Fruit fly (Drosophila melanogaster): ENCODE data around the gene PH4alphaNE1.
A peak's percentile ranks its signal among the peaks of the same experiment; 100 is the strongest.

DNA sequence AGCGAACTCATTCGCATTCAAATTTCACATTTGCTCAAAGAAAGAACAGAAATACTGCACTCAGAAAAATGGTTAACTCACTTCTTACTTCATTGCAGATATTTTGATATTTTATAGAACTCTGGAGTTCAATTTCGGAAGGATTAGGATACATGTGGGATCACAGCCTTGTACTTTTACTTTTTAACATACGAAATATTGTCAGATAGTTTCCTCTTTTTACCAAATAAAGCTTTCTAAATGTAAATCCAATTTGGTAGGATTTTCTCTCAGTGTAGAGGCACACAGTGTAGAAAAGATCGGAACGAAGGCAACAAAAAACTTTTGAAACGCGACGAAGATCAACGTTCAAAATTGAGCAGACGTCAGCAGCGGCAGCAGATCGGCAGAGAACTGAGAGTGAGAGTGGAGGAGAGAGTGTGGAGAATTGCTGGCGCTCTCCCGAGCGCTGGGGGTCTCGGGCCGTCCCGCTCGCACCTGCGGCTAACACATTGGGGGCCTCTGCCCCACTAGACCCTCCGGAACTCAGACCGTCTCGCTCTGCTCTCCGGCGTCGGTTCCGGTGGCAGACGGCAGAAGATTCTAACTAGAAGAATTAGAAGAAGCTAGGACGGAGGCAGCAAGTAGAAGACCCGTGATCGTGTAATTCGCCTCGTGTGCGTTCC, 32.0 kb upstream of the PH4alphaNE1 start, which contains the start of gene tmod:
- TF ChIP-seq Adf1 (GFP tag; IDR thresholded peaks at IDR 0.05) (peak; percentile 82), CG16779 (GFP tag; IDR thresholded peaks at IDR 0.05) (no peak), corto (GFP tag; optimal IDR thresholded peaks at IDR 0.05) (no peak), Elba2 (GFP tag; optimal IDR thresholded peaks at IDR 0.05) (no peak), CG6854 (GFP tag; optimal IDR thresholded peaks at IDR 0.05) (peak; percentile 12), ara (GFP tag; IDR thresholded peaks at IDR 0.05) (no peak), vvl (GFP tag; IDR thresholded peaks at IDR 0.05) (peak; percentile 32; the same call in 1 of the 2 replicates), CG9876 (GFP tag; optimal IDR thresholded peaks at IDR 0.05) (no peak), CG3995 (GFP tag; optimal IDR thresholded peaks at IDR 0.05) (no peak), Hr78 (GFP tag; optimal IDR thresholded peaks at IDR 0.05) (no peak)
